Worm (Caenorhabditis elegans) whole organism, L4 larva: Measurements from ENCODE around the gene srw-33.

Experiments
- T26A8.4 ChIP-seq: fragments of 200-800 bp; sonication (Bioruptor generic); IDR thresholded peaks from 2 replicates; pipeline ENCODE4 v1.3.6; 2022; ENCODE audit warnings: missing genetic modification characterization, missing compliant biosample characterization
- Y5F2A.4 ChIP-seq: fragments of 200-800 bp; sonication (Bioruptor generic); optimal IDR thresholded peaks from 2 replicates; lab custom pipeline; 2018; ENCODE audit warnings: mild to moderate bottlenecking, missing genetic modification characterization, missing compliant biosample characterization
- Y75B8A.6 ChIP-seq: fragments of 200-800 bp; sonication (Bioruptor generic); IDR thresholded peaks from 2 replicates; pipeline ENCODE4 v1.3.6; 2022; ENCODE audit warnings: missing genetic modification reagents, missing genetic modification characterization, missing compliant biosample characterization
- ceh-32 ChIP-seq: sonication (generic microtip); optimal IDR thresholded peaks from 2 replicates; lab custom pipeline; 2016; ENCODE audit warnings: mild to moderate bottlenecking, missing genetic modification characterization, missing compliant biosample characterization; ENCODE audit not compliant: poor library complexity
- ceh-62 ChIP-seq: sonication (generic microtip); optimal IDR thresholded peaks from 2 replicates; lab custom pipeline; 2017; ENCODE audit warnings: missing biosample characterization, missing genetic modification characterization
- daf-12 ChIP-seq: fragments of 150-350 bp; optimal IDR thresholded peaks from 2 replicates; lab custom pipeline; 2014; ENCODE audit warnings: missing biosample characterization, missing genetic modification reagents, missing genetic modification characterization
- daf-16 ChIP-seq, 3 experiments: sonication (generic microtip); optimal IDR thresholded peaks; 2 replicates each; lab custom pipeline; 2016 to 2017; ENCODE audit warnings: missing genetic modification characterization in 3 of 3, missing genetic modification reagents in 3 of 3, mild to moderate bottlenecking in 2 of 3, missing compliant biosample characterization in 2 of 3, missing biosample characterization in 1 of 3, moderate library complexity in 1 of 3
- daf-8 ChIP-seq: fragments of 200-800 bp; sonication (Bioruptor generic); IDR thresholded peaks from 2 replicates; pipeline ENCODE4 v1.3.6; 2022; ENCODE audit warnings: missing genetic modification characterization, missing compliant biosample characterization
- dmd-6 ChIP-seq: fragments of 200-800 bp; sonication (Bioruptor generic); IDR thresholded peaks from 2 replicates; pipeline ENCODE4 v1.3.6; 2022; ENCODE audit warnings: missing genetic modification reagents, missing genetic modification characterization, missing compliant biosample characterization
- dmd-9 ChIP-seq: fragments of 200-800 bp; sonication (Bioruptor generic); IDR thresholded peaks from 2 replicates; pipeline ENCODE4 v1.3.6; 2022; ENCODE audit warnings: missing genetic modification reagents, missing genetic modification characterization, missing compliant biosample characterization
- egl-27 ChIP-seq: sonication (generic microtip); optimal IDR thresholded peaks from 3 replicates; lab custom pipeline; 2017; ENCODE audit warnings: missing biosample characterization, missing genetic modification reagents, missing genetic modification characterization
- fkh-10 ChIP-seq: fragments of 150-350 bp; optimal IDR thresholded peaks from 2 replicates; lab custom pipeline; 2014; ENCODE audit warnings: missing biosample characterization, missing genetic modification reagents, missing genetic modification characterization
- gei-8 ChIP-seq: fragments of 200-800 bp; sonication (Bioruptor generic); optimal IDR thresholded peaks from 2 replicates; lab custom pipeline; 2018; ENCODE audit warnings: mild to moderate bottlenecking, missing genetic modification characterization, missing compliant biosample characterization
- hif-1 ChIP-seq, 2 experiments: sonication (generic microtip); optimal IDR thresholded peaks; 2 replicates each; lab custom pipeline; 2016 to 2017; ENCODE audit warnings: missing compliant biosample characterization in 2 of 2, missing genetic modification characterization in 2 of 2, missing genetic modification reagents in 2 of 2, missing genotype in 2 of 2, mild to moderate bottlenecking in 1 of 2
- hlh-11 ChIP-seq: fragments of 200-800 bp; sonication (Bioruptor generic); optimal IDR thresholded peaks from 2 replicates; lab custom pipeline; 2018; ENCODE audit warnings: mild to moderate bottlenecking, missing genetic modification characterization, missing compliant biosample characterization
- jun-1 ChIP-seq: fragments of 150-350 bp; optimal IDR thresholded peaks from 2 replicates; lab custom pipeline; 2014; ENCODE audit warnings: missing biosample characterization, missing genetic modification reagents, missing genetic modification characterization
- lim-7 ChIP-seq: fragments of 200-800 bp; sonication (Bioruptor generic); IDR thresholded peaks from 2 replicates; pipeline ENCODE4 v1.3.6; 2022; ENCODE audit warnings: missing genetic modification characterization, missing compliant biosample characterization
- lin-15B ChIP-seq: fragments of 150-350 bp; sonication (generic microtip); optimal IDR thresholded peaks from 3 replicates; lab custom pipeline; 2014; ENCODE audit warnings: missing biosample characterization, missing genetic modification characterization
- lin-29 ChIP-seq: fragments of 200-800 bp; sonication (Bioruptor generic); IDR thresholded peaks from 2 replicates; pipeline ENCODE4 v1.3.6; 2022; ENCODE audit warnings: missing genetic modification reagents, missing genetic modification characterization, missing compliant biosample characterization
- lin-38 ChIP-seq: fragments of 200-800 bp; sonication (Bioruptor generic); IDR thresholded peaks from 2 replicates; pipeline ENCODE4 v1.3.6; 2022; ENCODE audit warnings: missing genetic modification reagents, missing genetic modification characterization, missing compliant biosample characterization
- lin-39 ChIP-seq: fragments of 150-350 bp; optimal IDR thresholded peaks from 2 replicates; lab custom pipeline; 2014; ENCODE audit warnings: missing biosample characterization, missing genetic modification reagents, missing genetic modification characterization
- madf-9 ChIP-seq: fragments of 200-800 bp; sonication (Bioruptor generic); conservative IDR thresholded peaks from 2 replicates; pipeline ENCODE4 v1.3.6; 2022; ENCODE audit warnings: missing genetic modification reagents, missing genetic modification characterization, missing compliant biosample characterization
- mdl-1 ChIP-seq, 2 experiments: fragments of 150-350 bp in 1 of 2; sonication (generic microtip) in 1 of 2; optimal IDR thresholded peaks; 2 replicates each; lab custom pipeline; 2014 to 2017; ENCODE audit warnings: missing biosample characterization in 2 of 2, missing genetic modification characterization in 2 of 2
- mdt-29 ChIP-seq: fragments of 200-800 bp; sonication (Bioruptor generic); IDR thresholded peaks from 2 replicates; pipeline ENCODE4 v1.3.6; 2022; ENCODE audit warnings: missing genetic modification reagents, missing genetic modification characterization, missing compliant biosample characterization
- mes-2 ChIP-seq: sonication (generic microtip); optimal IDR thresholded peaks from 2 replicates; lab custom pipeline; 2016; ENCODE audit warnings: missing genotype, mild to moderate bottlenecking, missing genetic modification characterization, missing compliant biosample characterization; ENCODE audit not compliant: poor library complexity, severe bottlenecking
- nhr-11 ChIP-seq: fragments of 150-350 bp; optimal IDR thresholded peaks from 2 replicates; lab custom pipeline; 2014; ENCODE audit warnings: missing biosample characterization, missing genetic modification characterization
- nhr-111 ChIP-seq: fragments of 200-800 bp; sonication (Bioruptor generic); optimal IDR thresholded peaks from 2 replicates; lab custom pipeline; 2018; ENCODE audit warnings: mild to moderate bottlenecking, missing genetic modification characterization, missing compliant biosample characterization
- nhr-25 ChIP-seq: sonication (generic microtip); optimal IDR thresholded peaks from 2 replicates; lab custom pipeline; 2017; ENCODE audit warnings: missing genetic modification characterization, mild to moderate bottlenecking, missing compliant biosample characterization, antibody characterized with exemption, moderate library complexity, borderline replicate concordance; ENCODE audit not compliant: insufficient read depth
- nhr-28 ChIP-seq: fragments of 150-350 bp; optimal IDR thresholded peaks from 2 replicates; lab custom pipeline; 2014; ENCODE audit warnings: missing biosample characterization, missing genetic modification characterization
- nhr-41 ChIP-seq: fragments of 200-800 bp; sonication (Bioruptor generic); IDR thresholded peaks from 2 replicates; pipeline ENCODE4 v1.3.6; 2022; ENCODE audit warnings: missing genetic modification reagents, missing genetic modification characterization, missing compliant biosample characterization
- nhr-48 ChIP-seq: sonication (generic microtip); optimal IDR thresholded peaks from 2 replicates; lab custom pipeline; 2016; ENCODE audit warnings: mild to moderate bottlenecking, missing genetic modification characterization, missing compliant biosample characterization
- nhr-6 ChIP-seq: fragments of 150-350 bp; optimal IDR thresholded peaks from 2 replicates; lab custom pipeline; 2014; ENCODE audit warnings: missing biosample characterization, missing genetic modification characterization
- nhr-77 ChIP-seq: fragments of 150-350 bp; optimal IDR thresholded peaks from 2 replicates; lab custom pipeline; 2014; ENCODE audit warnings: missing biosample characterization, missing genetic modification characterization
- pha-4 ChIP-seq, 2 experiments: fragments of 150-350 bp in 1 of 2; fragments of 200-800 bp in 1 of 2; sonication (Bioruptor generic) in 1 of 2; IDR thresholded peaks in 1 of 2; optimal IDR thresholded peaks in 1 of 2; 2 replicates each; pipeline versions ENCODE4 v1.3.6 to Lab custom; 2014 to 2022; ENCODE audit warnings: missing genetic modification characterization in 2 of 2, missing genetic modification reagents in 2 of 2, missing biosample characterization in 1 of 2, missing compliant biosample characterization in 1 of 2
- php-3 ChIP-seq: fragments of 200-800 bp; sonication (Bioruptor generic); IDR thresholded peaks from 2 replicates; pipeline ENCODE4 v1.3.6; 2022; ENCODE audit warnings: missing genetic modification reagents, missing genetic modification characterization, missing compliant biosample characterization
- rbr-2 ChIP-seq: sonication (generic microtip); optimal IDR thresholded peaks from 2 replicates; lab custom pipeline; 2016; ENCODE audit warnings: missing genotype, missing genetic modification characterization, missing compliant biosample characterization
- skn-1 ChIP-seq: fragments of 150-350 bp; optimal IDR thresholded peaks from 2 replicates; lab custom pipeline; 2014; ENCODE audit warnings: missing biosample characterization, missing genetic modification characterization
- snpc-1.2 ChIP-seq: fragments of 200-800 bp; sonication (Bioruptor generic); IDR thresholded peaks from 2 replicates; pipeline ENCODE4 v1.3.6; 2022; ENCODE audit warnings: missing genetic modification reagents, missing genetic modification characterization, missing compliant biosample characterization
- spr-1 ChIP-seq: sonication (generic microtip); optimal IDR thresholded peaks from 2 replicates; lab custom pipeline; 2016; ENCODE audit warnings: mild to moderate bottlenecking, missing genetic modification characterization, missing compliant biosample characterization
- tra-1 ChIP-seq: fragments of 200-800 bp; sonication (Bioruptor generic); IDR thresholded peaks from 2 replicates; pipeline ENCODE4 v1.3.6; 2022; ENCODE audit warnings: missing genetic modification reagents, missing genetic modification characterization, missing compliant biosample characterization
- unc-39 ChIP-seq: sonication (generic microtip); optimal IDR thresholded peaks from 2 replicates; lab custom pipeline; 2017; ENCODE audit warnings: missing biosample characterization, missing genetic modification characterization
- vab-7 ChIP-seq: fragments of 200-800 bp; sonication (Bioruptor generic); IDR thresholded peaks from 2 replicates; pipeline ENCODE4 v1.3.6; 2022; ENCODE audit warnings: missing genetic modification reagents, missing genetic modification characterization, missing compliant biosample characterization
- zag-1 ChIP-seq: fragments of 150-350 bp; optimal IDR thresholded peaks from 2 replicates; lab custom pipeline; 2014; ENCODE audit warnings: missing biosample characterization, missing genetic modification characterization
- zfp-2 ChIP-seq: sonication (generic microtip); optimal IDR thresholded peaks from 2 replicates; lab custom pipeline; 2016; ENCODE audit warnings: mild to moderate bottlenecking, missing genetic modification characterization, missing compliant biosample characterization
- zip-11 ChIP-seq: fragments of 200-800 bp; sonication (Bioruptor generic); IDR thresholded peaks from 2 replicates; pipeline ENCODE4 v1.3.6; 2022; ENCODE audit warnings: missing genetic modification characterization, missing compliant biosample characterization
- zip-2 ChIP-seq: fragments of 150-350 bp; optimal IDR thresholded peaks from 2 replicates; lab custom pipeline; 2014; ENCODE audit warnings: missing biosample characterization, missing genetic modification characterization
- ztf-7 ChIP-seq: fragments of 150-350 bp; optimal IDR thresholded peaks from 2 replicates; lab custom pipeline; 2014; ENCODE audit warnings: missing biosample characterization, missing genetic modification characterization

srw-33 gene

ce11 chrV:15498434-15498833 is 47.1 kb upstream of the srw-33 start, which contains the start of gene C06B8.7:
C06B8.7 (plus strand) TSS chrV:15498734.
- TF ChIP-seq rbr-2 (tag; lab: Kevin White, UChicago) (no peak), vab-7 (no peak), zip-2 (tag; lab: Kevin White, UChicago) (no peak), nhr-28 (tag; lab: Kevin White, UChicago) (no peak), dmd-6 (GFP tag; lab: Robert Waterston, UW) (no peak), lin-15B (tag; lab: Kevin White, UChicago) (no peak), zfp-2 (tag; lab: Kevin White, UChicago) (no peak), hif-1 (tag; optimal IDR thresholded peaks at IDR 0.05; lab: Kevin White, UChicago) (no peak), lin-38 (GFP tag; lab: Robert Waterston, UW) (no peak), nhr-111 (GFP tag; lab: Kevin White, UChicago) (no peak), pha-4 (GFP tag; IDR thresholded peaks at IDR 0.05; lab: Robert Waterston, UW) (no peak), pha-4 (tag; optimal IDR thresholded peaks at IDR 0.05; lab: Kevin White, UChicago) (no peak), lin-39 (tag; lab: Kevin White, UChicago) (no peak), spr-1 (tag; lab: Kevin White, UChicago) (no peak), mes-2 (tag; lab: Kevin White, UChicago) (no peak), daf-8 (no peak), unc-39 (tag; lab: Kevin White, UChicago) (no peak)

- TF ChIP-seq zip-11 (GFP tag; lab: Robert Waterston, UW), result no peak
- TF ChIP-seq daf-12 (tag; lab: Kevin White, UChicago), result no peak
- no peak for TF ChIP-seq fkh-10
- TF ChIP-seq hlh-11 (tag; lab: Kevin White, UChicago), result peak; percentile 93
- no peak for TF ChIP-seq lin-39 (tag; lab: Kevin White, UChicago)
- TF ChIP-seq zfp-2 (tag; lab: Kevin White, UChicago), result no peak
- TF ChIP-seq lin-29, result no peak
- no peak for TF ChIP-seq unc-39 (tag; lab: Kevin White, UChicago)
- no peak for TF ChIP-seq skn-1 (tag; lab: Kevin White, UChicago)
- TF ChIP-seq zag-1 (tag; lab: Kevin White, UChicago), result no peak
- no peak for TF ChIP-seq gei-8 (GFP tag; lab: Kevin White, UChicago)
- no peak for TF ChIP-seq nhr-25 (tag; lab: Kevin White, UChicago)
- TF ChIP-seq tra-1 (GFP tag; lab: Robert Waterston, UW), result no peak
- TF ChIP-seq Y75B8A.6 (GFP tag; lab: Robert Waterston, UW), result no peak
- no peak for TF ChIP-seq nhr-111 (GFP tag; lab: Kevin White, UChicago)
- no peak for TF ChIP-seq lim-7 (GFP tag; lab: Robert Waterston, UW)
- no peak for TF ChIP-seq pha-4 (GFP tag; IDR thresholded peaks at IDR 0.05; lab: Robert Waterston, UW)
- TF ChIP-seq pha-4 (tag; optimal IDR thresholded peaks at IDR 0.05; lab: Kevin White, UChicago), result peak; percentile 96
- TF ChIP-seq rbr-2 (tag; lab: Kevin White, UChicago), result peak; percentile 7
- TF ChIP-seq php-3 (GFP tag; lab: Robert Waterston, UW), result peak; percentile 75; the same call in 1 of the 2 replicates
- peak; percentile 95 for TF ChIP-seq nhr-41 (GFP tag; lab: Robert Waterston, UW)
- peak; percentile 71 for TF ChIP-seq nhr-48 (tag; lab: Kevin White, UChicago)
- TF ChIP-seq nhr-11 (tag; lab: Kevin White, UChicago), result no peak
- TF ChIP-seq snpc-1.2 (GFP tag; lab: Robert Waterston, UW), result no peak
- TF ChIP-seq mdt-29 (GFP tag; lab: Robert Waterston, UW), result no peak
- no peak for TF ChIP-seq madf-9 (GFP tag; lab: Robert Waterston, UW)
- TF ChIP-seq nhr-6 (tag; lab: Kevin White, UChicago), result peak; percentile 89
- no peak for TF ChIP-seq mdl-1 (tag; optimal IDR thresholded peaks at IDR 0.05; lab: Kevin White, UChicago)
- TF ChIP-seq nhr-77 (tag; lab: Kevin White, UChicago), result no peak
- no peak for TF ChIP-seq ztf-7 (tag; lab: Kevin White, UChicago)
- no peak for TF ChIP-seq lin-15B (tag; lab: Kevin White, UChicago)
- peak; percentile 57 for TF ChIP-seq T26A8.4 (GFP tag; lab: Robert Waterston, UW)
- TF ChIP-seq Y5F2A.4, result no peak
- TF ChIP-seq dmd-9 (GFP tag; lab: Robert Waterston, UW), result no peak
- no peak for TF ChIP-seq hif-1 (tag; optimal IDR thresholded peaks at IDR 0.05; lab: Kevin White, UChicago)
- TF ChIP-seq ceh-32 (tag; lab: Kevin White, UChicago), result no peak
- TF ChIP-seq ceh-62 (tag; lab: Kevin White, UChicago), result no peak
- TF ChIP-seq egl-27 (tag; lab: Kevin White, UChicago), result no peak
- TF ChIP-seq jun-1 (tag; lab: Kevin White, UChicago), result peak; percentile 56
- peak in 1 of 2 experiments; percentile 75 for TF ChIP-seq daf-16 (GFP tag; optimal IDR thresholded peaks at IDR 0.05; lab: Kevin White, UChicago)
- TF ChIP-seq daf-16 (tag; optimal IDR thresholded peaks at IDR 0.05; lab: Kevin White, UChicago), result peak; percentile 98
Measured at ce11 chrV:15497731-15498130, 46.4 kb upstream of the srw-33 start.
